Fruit fly (Drosophila melanogaster) whole organism: ENCODE results near the gene CG11498.
A peak's percentile ranks its signal among the peaks of the same experiment; 100 is the strongest.

Experiments used
- CG8478 ChIP-seq: fragments of >200 bp; optimal IDR thresholded peaks from 2 replicates; lab custom pipeline; 2018; ENCODE audit warnings: inconsistent platforms
- Dll ChIP-seq: fragments of >200 bp; optimal IDR thresholded peaks from 2 replicates; lab custom pipeline; 2017
- pan ChIP-seq: fragments of >200 bp; optimal IDR thresholded peaks from 2 replicates; lab custom pipeline; 2017
- psq ChIP-seq: fragments of >200 bp; optimal IDR thresholded peaks from 2 replicates; lab custom pipeline; 2017

DNA sequence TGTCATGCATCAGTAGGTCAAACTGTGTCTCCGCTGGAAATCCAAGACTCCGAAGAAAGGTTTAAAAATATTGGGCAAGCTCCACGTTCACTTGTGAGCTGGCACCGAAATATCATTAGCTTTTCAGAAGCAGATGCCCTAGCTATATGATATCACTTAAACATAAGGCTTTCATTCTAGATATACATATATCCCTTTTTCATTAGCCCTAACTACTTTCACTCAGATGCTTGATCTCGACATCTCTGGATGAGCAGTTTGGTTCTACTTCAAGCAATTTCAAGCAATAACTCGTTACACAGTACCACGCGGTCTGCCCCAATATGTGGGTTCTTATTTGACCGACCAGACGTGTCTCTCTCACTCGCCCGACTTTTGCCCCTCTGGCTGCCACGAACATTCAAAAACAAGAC lies 31.2 kb upstream of the CG11498 start:
- no peak for TF ChIP-seq psq
- peak; percentile 93 for TF ChIP-seq pan (lab: Kevin White, UChicago)
- TF ChIP-seq Dll (lab: Kevin White, UChicago) = no peak
- TF ChIP-seq CG8478 (lab: Kevin White, UChicago) = no peak
